Fruit fly (Drosophila melanogaster): ENCODE results near the gene CG13308.
A peak's percentile ranks its signal among the peaks of the same experiment; 100 is the strongest.

Gene CG13308

dm6 chr3L:8853382-8853781, 45.0 kb downstream of the CG13308 start (continued):
- TF ChIP-seq CG12659 (GFP tag; optimal IDR thresholded peaks at IDR 0.05) (no peak), Myb (GFP tag; optimal IDR thresholded peaks at IDR 0.05) (no peak), lmd (GFP tag; IDR thresholded peaks at IDR 0.05) (peak; percentile 34), zf30C (GFP tag; optimal IDR thresholded peaks at IDR 0.05) (no peak), mirr (GFP tag; optimal IDR thresholded peaks at IDR 0.05) (no peak), schlank (tag; optimal IDR thresholded peaks at IDR 0.05) (no peak), CG32532 (GFP tag; IDR thresholded peaks at IDR 0.05) (0 out of 2 replicates have a peak, but pooled peaks have one; percentile 5), CG8765 (GFP tag; IDR thresholded peaks at IDR 0.05) (no peak), wdn (GFP tag; IDR thresholded peaks at IDR 0.05) (no peak), NC2α (GFP tag; optimal IDR thresholded peaks at IDR 0.05) (no peak), CG2120 (GFP tag; optimal IDR thresholded peaks at IDR 0.05) (no peak), CG13624 (GFP tag; optimal IDR thresholded peaks at IDR 0.05) (no peak), CG10431 (GFP tag; optimal IDR thresholded peaks at IDR 0.05) (no peak), CG7372 (GFP tag; IDR thresholded peaks at IDR 0.05) (no peak), fd64A (GFP tag; optimal IDR thresholded peaks at IDR 0.05) (no peak), jumu (GFP tag; optimal IDR thresholded peaks at IDR 0.05) (no peak), CG4282 (GFP tag; optimal IDR thresholded peaks at IDR 0.05) (no peak), BEAF-32 (GFP tag; optimal IDR thresholded peaks at IDR 0.05) (no peak), bigmax (GFP tag; optimal IDR thresholded peaks at IDR 0.05) (no peak), CG3281 (GFP tag; optimal IDR thresholded peaks at IDR 0.05) (no peak), Chrac-16 (GFP tag; optimal IDR thresholded peaks at IDR 0.05) (no peak), sr (GFP tag; IDR thresholded peaks at IDR 0.05) (no peak), CG10959 (GFP tag; IDR thresholded peaks at IDR 0.05) (no peak), ci (GFP tag; IDR thresholded peaks at IDR 0.05) (no peak), zfh1 (GFP tag; IDR thresholded peaks at IDR 0.05) (peak; percentile 20; the same call in 1 of the 3 replicates)

dm6 chr3L:8855262-8855661, 46.9 kb downstream of the CG13308 start:
- TF ChIP-seq CG17912 (GFP tag; optimal IDR thresholded peaks at IDR 0.05) (no peak), kni (GFP tag; optimal IDR thresholded peaks at IDR 0.05) (no peak), so (GFP tag; IDR thresholded peaks at IDR 0.05) (0 out of 3 replicates have a peak, but pooled peaks have one; percentile 27), CG4424 (GFP tag; optimal IDR thresholded peaks at IDR 0.05) (no peak), MTF-1 (GFP tag; optimal IDR thresholded peaks at IDR 0.05; ENCODE audit: borderline replicate concordance) (no peak), tup (GFP tag; optimal IDR thresholded peaks at IDR 0.05) (no peak), sd (tag; optimal IDR thresholded peaks at IDR 0.05) (no peak), CG13624 (GFP tag; optimal IDR thresholded peaks at IDR 0.05) (no peak), E2f1 (GFP tag; IDR thresholded peaks at IDR 0.05) (no peak), knrl (GFP tag; IDR thresholded peaks at IDR 0.05; ENCODE audit: partially characterized antibody) (no peak), gsb (GFP tag; IDR thresholded peaks at IDR 0.05) (no peak), Med (GFP tag) (peak; percentile 9), CG10979 (tag; optimal IDR thresholded peaks at IDR 0.05) (no peak), CG2875 (GFP tag; optimal IDR thresholded peaks at IDR 0.05) (no peak), unc-4 (GFP tag; IDR thresholded peaks at IDR 0.05; ENCODE audit: partially characterized antibody) (no peak), shn (GFP tag; optimal IDR thresholded peaks at IDR 0.05) (no peak), CG13123 (GFP tag; optimal IDR thresholded peaks at IDR 0.05) (no peak), cg (GFP tag; optimal IDR thresholded peaks at IDR 0.05) (no peak), lbe (GFP tag; optimal IDR thresholded peaks at IDR 0.05) (no peak), Myb (GFP tag; optimal IDR thresholded peaks at IDR 0.05) (no peak), CG14965 (GFP tag; optimal IDR thresholded peaks at IDR 0.05; ENCODE audit: borderline replicate concordance) (no peak), Dad (GFP tag; optimal IDR thresholded peaks at IDR 0.05) (no peak), aop (GFP tag; IDR thresholded peaks at IDR 0.05) (no peak), emc (GFP tag; optimal IDR thresholded peaks at IDR 0.05) (no peak), HLH3B (GFP tag; IDR thresholded peaks at IDR 0.05) (no peak), CG6689 (GFP tag; IDR thresholded peaks at IDR 0.05) (no peak), pita (GFP tag; optimal IDR thresholded peaks at IDR 0.05) (no peak), CG1647 (GFP tag; optimal IDR thresholded peaks at IDR 0.05) (no peak), CG12769 (tag; optimal IDR thresholded peaks at IDR 0.05) (peak; percentile 60), sens-2 (GFP tag; IDR thresholded peaks at IDR 0.05) (no peak)
